Fruit fly (Drosophila melanogaster): ENCODE measurements around the gene CG8475.

DNA sequence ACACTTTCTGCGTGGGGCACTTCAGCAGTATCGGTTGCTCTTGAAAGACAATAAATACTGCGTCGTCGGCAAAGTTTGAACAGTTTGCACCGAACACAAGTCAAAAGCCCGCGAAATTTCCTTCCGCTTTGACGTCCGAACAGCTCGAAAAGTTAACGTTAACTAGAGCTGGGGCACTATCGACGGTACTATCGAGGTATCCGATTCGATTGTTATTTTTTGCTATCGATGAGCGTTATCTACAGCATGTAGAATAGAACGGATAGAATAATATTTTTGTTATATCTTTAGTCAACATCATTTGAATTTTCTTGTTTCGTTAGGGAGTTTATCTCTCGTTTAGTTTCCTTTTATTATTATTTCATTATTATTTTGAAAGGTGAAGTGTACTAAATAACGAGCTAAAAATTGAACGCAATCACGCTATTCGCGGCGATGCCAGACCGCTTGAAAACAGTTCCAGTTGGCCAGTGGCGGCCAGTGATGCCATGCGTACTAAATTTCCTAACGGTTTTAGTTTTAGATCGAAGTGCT lies 43.1 kb upstream of the CG8475 start, which contains the start of gene Pvr:
- TF ChIP-seq bab1 (GFP tag; optimal IDR thresholded peaks at IDR 0.05) (peak; percentile 58), CG7101 (tag; optimal IDR thresholded peaks at IDR 0.05) (no peak), kay (GFP tag; ENCODE audit: borderline replicate concordance) (no peak), CG11617 (GFP tag; optimal IDR thresholded peaks at IDR 0.05) (no peak), Hr96 (GFP tag; optimal IDR thresholded peaks at IDR 0.05) (no peak), Mnt (GFP tag; optimal IDR thresholded peaks at IDR 0.05) (no peak), Crg-1 (GFP tag; optimal IDR thresholded peaks at IDR 0.05) (no peak)
